Worm (Caenorhabditis elegans) whole organism, late embryonic: ENCODE data around the gene T16G12.12.

Experiments
- C38D4.7 ChIP-seq: fragments of 200-800 bp; sonication (Bioruptor generic); optimal IDR thresholded peaks from 2 replicates; lab custom pipeline; 2018; ENCODE audit warnings: mild to moderate bottlenecking, missing genetic modification characterization, moderate library complexity, missing compliant biosample characterization
- K02D7.2 ChIP-seq: sonication (generic microtip); optimal IDR thresholded peaks from 2 replicates; lab custom pipeline; 2017; ENCODE audit warnings: mild to moderate bottlenecking, missing genetic modification characterization, missing compliant biosample characterization
- T23F11.4 ChIP-seq: fragments of 200-800 bp; sonication (Bioruptor generic); optimal IDR thresholded peaks from 2 replicates; lab custom pipeline; 2018; ENCODE audit warnings: mild to moderate bottlenecking, missing genetic modification characterization, missing compliant biosample characterization
- Y22D7AL.16 ChIP-seq: sonication (generic microtip); optimal IDR thresholded peaks from 2 replicates; lab custom pipeline; 2016; ENCODE audit warnings: missing genetic modification characterization, missing compliant biosample characterization
- ahr-1 ChIP-seq: sonication (generic microtip); optimal IDR thresholded peaks from 2 replicates; lab custom pipeline; 2016; ENCODE audit warnings: missing genetic modification characterization, missing compliant biosample characterization
- ama-1 ChIP-seq: fragments of 150-350 bp; optimal IDR thresholded peaks from 2 replicates; lab custom pipeline; 2014
- ceh-14 ChIP-seq: sonication (generic microtip); optimal IDR thresholded peaks from 2 replicates; lab custom pipeline; 2016; ENCODE audit warnings: missing genotype, missing genetic modification characterization, missing compliant biosample characterization
- ceh-18 ChIP-seq: sonication (generic microtip); optimal IDR thresholded peaks from 2 replicates; lab custom pipeline; 2016; ENCODE audit warnings: missing genetic modification characterization, missing compliant biosample characterization
- ceh-19 ChIP-seq: fragments of 200-800 bp; sonication (Bioruptor generic); optimal IDR thresholded peaks from 2 replicates; lab custom pipeline; 2018; ENCODE audit warnings: mild to moderate bottlenecking, missing genetic modification characterization, missing compliant biosample characterization
- ceh-2 ChIP-seq: sonication (generic microtip); optimal IDR thresholded peaks from 2 replicates; lab custom pipeline; 2016; ENCODE audit warnings: missing genotype, missing genetic modification characterization, missing compliant biosample characterization
- ceh-22 ChIP-seq: sonication (generic microtip); optimal IDR thresholded peaks from 2 replicates; lab custom pipeline; 2017; ENCODE audit warnings: missing biosample characterization, missing genetic modification characterization
- ceh-24 ChIP-seq: sonication (generic microtip); optimal IDR thresholded peaks from 2 replicates; lab custom pipeline; 2016; ENCODE audit warnings: mild to moderate bottlenecking, missing genetic modification characterization, missing compliant biosample characterization
- ceh-31 ChIP-seq: sonication (generic microtip); optimal IDR thresholded peaks from 2 replicates; lab custom pipeline; 2016; ENCODE audit warnings: missing genetic modification characterization, missing compliant biosample characterization
- ceh-34 ChIP-seq: sonication (generic microtip); optimal IDR thresholded peaks from 2 replicates; lab custom pipeline; 2016; ENCODE audit warnings: mild to moderate bottlenecking, missing genetic modification characterization, missing compliant biosample characterization
- ceh-45 ChIP-seq: fragments of 200-800 bp; sonication (Bioruptor generic); IDR thresholded peaks from 2 replicates; pipeline ENCODE4 v1.3.6; 2022; ENCODE audit warnings: missing genetic modification reagents, missing genetic modification characterization, missing compliant biosample characterization
- ceh-48 ChIP-seq: sonication (generic microtip); optimal IDR thresholded peaks from 2 replicates; lab custom pipeline; 2016; ENCODE audit warnings: missing genetic modification characterization, inconsistent platforms, missing compliant biosample characterization
- ceh-9 ChIP-seq: sonication (generic microtip); optimal IDR thresholded peaks from 2 replicates; lab custom pipeline; 2016; ENCODE audit warnings: mild to moderate bottlenecking, missing genetic modification characterization, inconsistent platforms, missing compliant biosample characterization
- che-1 ChIP-seq: sonication (generic microtip); optimal IDR thresholded peaks from 2 replicates; lab custom pipeline; 2016; ENCODE audit warnings: mild to moderate bottlenecking, missing genetic modification characterization, missing compliant biosample characterization
- dmd-4 ChIP-seq: sonication (generic microtip); optimal IDR thresholded peaks from 2 replicates; lab custom pipeline; 2016; ENCODE audit warnings: borderline replicate concordance, missing genetic modification characterization, missing compliant biosample characterization
- dve-1 ChIP-seq: sonication (generic microtip); optimal IDR thresholded peaks from 2 replicates; lab custom pipeline; 2017; ENCODE audit warnings: antibody characterized with exemption, mild to moderate bottlenecking, missing genetic modification characterization, missing compliant biosample characterization
- elt-2 ChIP-seq: sonication (generic microtip); optimal IDR thresholded peaks from 2 replicates; lab custom pipeline; 2016; ENCODE audit warnings: missing genetic modification reagents, missing genetic modification characterization, missing compliant biosample characterization
- elt-4 ChIP-seq: sonication (generic microtip); optimal IDR thresholded peaks from 2 replicates; lab custom pipeline; 2016; ENCODE audit warnings: missing genetic modification characterization, missing compliant biosample characterization
- ets-4 ChIP-seq: sonication (generic microtip); optimal IDR thresholded peaks from 2 replicates; lab custom pipeline; 2016; ENCODE audit warnings: missing genetic modification characterization, missing compliant biosample characterization
- eyg-1 ChIP-seq: sonication (generic microtip); optimal IDR thresholded peaks from 2 replicates; lab custom pipeline; 2016; ENCODE audit warnings: missing genotype, missing genetic modification characterization, missing compliant biosample characterization
- fax-1 ChIP-seq: sonication (generic microtip); optimal IDR thresholded peaks from 2 replicates; lab custom pipeline; 2016; ENCODE audit warnings: missing genotype, missing genetic modification characterization, missing compliant biosample characterization
- fkh-10 ChIP-seq: fragments of 150-350 bp; optimal IDR thresholded peaks from 2 replicates; lab custom pipeline; 2014; ENCODE audit warnings: missing biosample characterization, missing genetic modification reagents, missing genetic modification characterization
- fkh-6 ChIP-seq: sonication (generic microtip); optimal IDR thresholded peaks from 2 replicates; lab custom pipeline; 2016; ENCODE audit warnings: missing genetic modification characterization, missing compliant biosample characterization
- gmeb-2 ChIP-seq: sonication (generic microtip); optimal IDR thresholded peaks from 2 replicates; lab custom pipeline; 2016; ENCODE audit warnings: missing genetic modification characterization, inconsistent platforms, missing compliant biosample characterization
- hlh-13 ChIP-seq: fragments of 200-800 bp; sonication (Bioruptor generic); optimal IDR thresholded peaks from 2 replicates; lab custom pipeline; 2018; ENCODE audit warnings: mild to moderate bottlenecking, missing genetic modification characterization, missing compliant biosample characterization
- hlh-30 ChIP-seq: sonication (generic microtip); optimal IDR thresholded peaks from 2 replicates; lab custom pipeline; 2017; ENCODE audit warnings: antibody characterized with exemption, missing genetic modification characterization, missing compliant biosample characterization; ENCODE audit not compliant: insufficient read depth
- hlh-6 ChIP-seq: sonication (generic microtip); optimal IDR thresholded peaks from 2 replicates; lab custom pipeline; 2016; ENCODE audit warnings: missing genotype, missing genetic modification characterization, missing compliant biosample characterization
- hlh-8 ChIP-seq: sonication (generic microtip); optimal IDR thresholded peaks from 2 replicates; lab custom pipeline; 2016; ENCODE audit warnings: missing genotype, missing genetic modification characterization, missing compliant biosample characterization
- lim-6 ChIP-seq: sonication (generic microtip); optimal IDR thresholded peaks from 2 replicates; lab custom pipeline; 2016; ENCODE audit warnings: missing genetic modification characterization, missing compliant biosample characterization
- madf-2 ChIP-seq: sonication (generic microtip); optimal IDR thresholded peaks from 2 replicates; lab custom pipeline; 2017; ENCODE audit warnings: missing genetic modification characterization, missing compliant biosample characterization
- mec-3 ChIP-seq: sonication (generic microtip); optimal IDR thresholded peaks from 2 replicates; lab custom pipeline; 2016; ENCODE audit warnings: borderline replicate concordance, missing genetic modification characterization, missing compliant biosample characterization
- nhr-232 ChIP-seq: sonication (generic microtip); optimal IDR thresholded peaks from 2 replicates; lab custom pipeline; 2016; ENCODE audit warnings: missing genetic modification characterization, missing compliant biosample characterization
- npax-4 ChIP-seq: sonication (generic microtip); optimal IDR thresholded peaks from 2 replicates; lab custom pipeline; 2016; ENCODE audit warnings: missing genetic modification characterization, missing compliant biosample characterization
- odd-2 ChIP-seq: sonication (generic microtip); optimal IDR thresholded peaks from 2 replicates; lab custom pipeline; 2017; ENCODE audit warnings: antibody characterized with exemption, mild to moderate bottlenecking, missing genetic modification characterization, missing compliant biosample characterization
- pag-3 ChIP-seq: sonication (generic microtip); optimal IDR thresholded peaks from 2 replicates; lab custom pipeline; 2016; ENCODE audit warnings: missing compliant biosample characterization, missing genetic modification characterization, borderline replicate concordance
- pat-9 ChIP-seq: fragments of 200-800 bp; sonication (Bioruptor generic); optimal IDR thresholded peaks from 2 replicates; lab custom pipeline; 2018; ENCODE audit warnings: mild to moderate bottlenecking, missing genetic modification characterization, moderate library complexity, missing compliant biosample characterization
- pax-1 ChIP-seq: fragments of 150-350 bp; optimal IDR thresholded peaks from 2 replicates; lab custom pipeline; 2014; ENCODE audit warnings: missing biosample characterization, missing genetic modification characterization
- pha-2 ChIP-seq: sonication (generic microtip); optimal IDR thresholded peaks from 2 replicates; lab custom pipeline; 2017; ENCODE audit warnings: mild to moderate bottlenecking, missing genetic modification characterization, missing compliant biosample characterization
- pha-4 ChIP-seq: fragments of 150-350 bp; optimal IDR thresholded peaks from 2 replicates; lab custom pipeline; 2018; ENCODE audit warnings: missing biosample characterization, missing genetic modification reagents, missing genetic modification characterization
- pqm-1 ChIP-seq: sonication (generic microtip); optimal IDR thresholded peaks from 2 replicates; lab custom pipeline; 2016; ENCODE audit warnings: missing genetic modification characterization, missing compliant biosample characterization
- pros-1 ChIP-seq: fragments of 150-350 bp; optimal IDR thresholded peaks from 2 replicates; lab custom pipeline; 2014; ENCODE audit warnings: missing biosample characterization, missing genetic modification reagents, missing genetic modification characterization
- ref-2 ChIP-seq: sonication (generic microtip); optimal IDR thresholded peaks from 2 replicates; lab custom pipeline; 2016; ENCODE audit warnings: missing genetic modification characterization, missing compliant biosample characterization
- rnt-1 ChIP-seq: sonication (generic microtip); optimal IDR thresholded peaks from 2 replicates; lab custom pipeline; 2016; ENCODE audit warnings: missing genetic modification characterization, missing compliant biosample characterization
- sdc-2 ChIP-seq: sonication (generic microtip); optimal IDR thresholded peaks from 2 replicates; lab custom pipeline; 2016; ENCODE audit warnings: missing genotype, missing genetic modification characterization, missing compliant biosample characterization
- sox-4 ChIP-seq: sonication (generic microtip); optimal IDR thresholded peaks from 2 replicates; lab custom pipeline; 2017; ENCODE audit warnings: mild to moderate bottlenecking, missing genetic modification characterization, inconsistent platforms, missing compliant biosample characterization
- tbx-2 ChIP-seq: sonication (generic microtip); optimal IDR thresholded peaks from 2 replicates; lab custom pipeline; 2016; ENCODE audit warnings: missing genetic modification characterization, missing compliant biosample characterization
- unc-3 ChIP-seq, 2 experiments: fragments of 200-800 bp in 1 of 2; sonication (Bioruptor generic) in 1 of 2; sonication (generic microtip) in 1 of 2; conservative IDR thresholded peaks in 1 of 2; optimal IDR thresholded peaks in 1 of 2; 2 replicates each; pipeline versions ENCODE4 v1.3.6 to Lab custom; 2016 to 2022; ENCODE audit warnings: missing compliant biosample characterization in 2 of 2, missing genetic modification characterization in 2 of 2, missing genetic modification reagents in 1 of 2
- unc-42 ChIP-seq: sonication (generic microtip); optimal IDR thresholded peaks from 2 replicates; lab custom pipeline; 2016; ENCODE audit warnings: missing genotype, missing genetic modification characterization, missing compliant biosample characterization
- unc-55 ChIP-seq: sonication (generic microtip); optimal IDR thresholded peaks from 2 replicates; lab custom pipeline; 2017; ENCODE audit warnings: missing biosample characterization, missing genetic modification reagents, missing genetic modification characterization
- unc-86 ChIP-seq: sonication (generic microtip); optimal IDR thresholded peaks from 2 replicates; lab custom pipeline; 2016; ENCODE audit warnings: missing genetic modification characterization, missing compliant biosample characterization

T16G12.12 gene

DNA sequence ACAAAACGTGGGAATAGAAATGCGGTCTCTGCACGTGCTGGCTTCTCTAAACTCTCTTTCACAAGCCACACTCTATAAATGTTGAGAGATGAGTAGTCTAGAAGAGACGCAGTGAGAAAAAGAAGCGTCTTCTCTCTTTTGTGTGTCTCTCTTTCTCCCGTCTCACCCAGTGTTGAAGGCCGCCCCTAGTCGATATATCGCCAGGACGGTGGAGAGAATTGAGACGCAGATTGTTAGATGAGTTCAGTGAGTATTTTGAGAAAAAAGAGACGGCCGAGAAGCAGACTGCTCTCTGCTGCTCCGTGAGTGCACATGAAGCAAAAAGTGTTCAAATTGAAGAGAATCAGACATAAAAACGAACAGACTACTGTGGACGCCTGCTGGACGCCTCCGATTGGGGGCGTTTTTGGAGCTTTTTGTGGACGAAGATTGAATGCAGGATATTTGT lies 43.1 kb downstream of the T16G12.12 start:
- TF ChIP-seq pros-1 (tag; lab: Kevin White, UChicago) = peak; percentile 67
- no peak for TF ChIP-seq nhr-232 (tag; lab: Kevin White, UChicago)
- TF ChIP-seq hlh-8 (tag; lab: Kevin White, UChicago) = peak; percentile 38
- TF ChIP-seq unc-55 (GFP tag; lab: Kevin White, UChicago) = peak; percentile 93
- TF ChIP-seq ceh-19 = peak; percentile 26
- peak; percentile 92 for TF ChIP-seq ceh-31 (tag; lab: Kevin White, UChicago)
- TF ChIP-seq eyg-1 (tag; lab: Kevin White, UChicago) = no peak
- no peak for TF ChIP-seq unc-86 (tag; lab: Kevin White, UChicago)
- TF ChIP-seq hlh-13 (GFP tag; lab: Kevin White, UChicago) = no peak
- TF ChIP-seq ceh-9 = no peak
- no peak for TF ChIP-seq sox-4 (tag; lab: Kevin White, UChicago)
- TF ChIP-seq pqm-1 (tag; lab: Kevin White, UChicago) = no peak
- TF ChIP-seq ceh-34 (tag; lab: Kevin White, UChicago) = peak; percentile 86
- TF ChIP-seq pat-9 (tag; lab: Kevin White, UChicago) = no peak
- peak; percentile 85 for TF ChIP-seq ref-2
- TF ChIP-seq tbx-2 (tag; lab: Kevin White, UChicago) = peak; percentile 84
- TF ChIP-seq ceh-24 (tag; lab: Kevin White, UChicago) = no peak
- no peak for TF ChIP-seq elt-4 (tag; lab: Kevin White, UChicago)
- TF ChIP-seq mec-3 (tag; lab: Kevin White, UChicago) = no peak
- no peak for TF ChIP-seq hlh-6 (tag; lab: Kevin White, UChicago)
- no peak for TF ChIP-seq ahr-1 (tag; lab: Kevin White, UChicago)
- TF ChIP-seq sdc-2 (tag; lab: Kevin White, UChicago) = peak; percentile 46
- peak; percentile 71 for TF ChIP-seq ets-4 (tag; lab: Kevin White, UChicago)
- TF ChIP-seq ceh-22 (tag; lab: Kevin White, UChicago) = no peak
- TF ChIP-seq npax-4 = no peak
- TF ChIP-seq pha-4 (tag; lab: Kevin White, UChicago) = no peak
- no peak for TF ChIP-seq T23F11.4 (GFP tag; lab: Kevin White, UChicago)
- no peak for TF ChIP-seq dmd-4 (tag; lab: Kevin White, UChicago)
- TF ChIP-seq unc-42 (tag; lab: Kevin White, UChicago) = peak; percentile 64
- no peak for TF ChIP-seq madf-2 (tag; lab: Kevin White, UChicago)
- TF ChIP-seq dve-1 (tag; lab: Kevin White, UChicago) = peak; percentile 63
- peak; percentile 39 for TF ChIP-seq elt-2 (tag; lab: Kevin White, UChicago)
- TF ChIP-seq Y22D7AL.16 = no peak
- TF ChIP-seq fkh-6 (tag; lab: Kevin White, UChicago) = no peak
- no peak for TF ChIP-seq che-1 (tag; lab: Kevin White, UChicago)
- TF ChIP-seq fax-1 (tag; lab: Kevin White, UChicago) = no peak
- TF ChIP-seq pax-1 (tag; lab: Kevin White, UChicago) = peak; percentile 25
- TF ChIP-seq ama-1 (lab: Kevin White, UChicago) = no peak
- no peak for TF ChIP-seq fkh-10 (GFP tag; lab: Kevin White, UChicago)
- no peak for TF ChIP-seq pag-3
- TF ChIP-seq rnt-1 (tag; lab: Kevin White, UChicago) = peak; percentile 63
- no peak for TF ChIP-seq C38D4.7
- TF ChIP-seq hlh-30 (tag; lab: Kevin White, UChicago) = peak; percentile 90
- TF ChIP-seq lim-6 = no peak
- peak; percentile 80 for TF ChIP-seq ceh-48 (tag; lab: Kevin White, UChicago)
- TF ChIP-seq ceh-45 (GFP tag; lab: Robert Waterston, UW) = no peak
- TF ChIP-seq pha-2 (tag; lab: Kevin White, UChicago) = no peak
- no peak for TF ChIP-seq unc-3 (GFP tag; conservative IDR thresholded peaks at IDR 0.05; lab: Robert Waterston, UW)
- no peak for TF ChIP-seq unc-3 (tag; optimal IDR thresholded peaks at IDR 0.05; lab: Kevin White, UChicago)
- TF ChIP-seq ceh-2 = peak; percentile 78
- peak; percentile 78 for TF ChIP-seq ceh-18 (tag; lab: Kevin White, UChicago)
- TF ChIP-seq odd-2 (tag; lab: Kevin White, UChicago) = no peak
- TF ChIP-seq gmeb-2 (tag; lab: Kevin White, UChicago) = no peak
- no peak for TF ChIP-seq K02D7.2
- TF ChIP-seq ceh-14 = no peak
